Worm (Caenorhabditis elegans): ENCODE data around the gene F41H10.1.

DNA sequence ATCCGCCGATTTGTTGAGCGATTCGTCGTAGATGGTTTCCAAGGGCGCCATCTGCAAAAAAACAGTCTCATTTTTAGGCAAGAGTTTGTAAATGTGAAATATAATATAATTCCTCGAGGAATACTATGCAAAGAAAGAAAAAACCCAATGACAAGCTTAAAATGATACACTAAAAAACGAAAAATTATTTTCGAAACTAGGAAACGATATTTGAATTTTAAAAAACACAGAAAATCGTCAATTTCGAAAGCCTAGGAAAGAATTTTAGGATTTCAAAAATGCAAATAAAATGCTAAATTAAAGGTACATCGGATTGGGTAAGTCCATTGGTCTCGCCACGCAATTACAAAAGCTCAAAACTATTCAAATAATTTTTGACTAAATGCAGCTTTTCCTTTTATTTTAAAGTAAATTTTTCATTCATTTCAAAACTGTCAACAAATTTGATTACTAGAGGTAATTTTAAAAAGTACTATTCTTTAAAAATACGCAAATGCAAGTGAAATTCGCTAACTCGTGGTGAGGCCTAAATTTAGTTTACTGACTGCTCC lies 8.9 kb downstream of the F41H10.1 start, which contains the start of the genes htp-1 and ZK616.5:
- no peak for TF ChIP-seq unc-62 (GFP tag; optimal IDR thresholded peaks at IDR 0.05)
- no peak for TF ChIP-seq nhr-85 (tag)
- TF ChIP-seq efl-1 (optimal IDR thresholded peaks at IDR 0.05): no peak
- TF ChIP-seq efl-1 (GFP tag; optimal IDR thresholded peaks at IDR 0.05 in 1 of 2): no peak
- no peak for TF ChIP-seq hpl-2 (GFP tag; optimal IDR thresholded peaks at IDR 0.05)
